Fruit fly (Drosophila melanogaster) whole organism, wandering third instar larva: Measurements from ENCODE around the gene SPR.
A peak's percentile ranks its signal among the peaks of the same experiment; 100 is the strongest.

ENCODE experiments used
- Abd-B ChIP-seq: fragments of >200 bp; optimal IDR thresholded peaks from 2 replicates; lab custom pipeline; 2017; ENCODE audit warnings: missing biosample characterization, missing genetic modification characterization
- CG32264 ChIP-seq: fragments of 200-800 bp; sonication (Bioruptor generic); optimal IDR thresholded peaks from 2 replicates; lab custom pipeline; 2016; ENCODE audit warnings: missing biosample characterization, missing genetic modification characterization
- CrebA ChIP-seq: fragments of 200-800 bp; sonication (Bioruptor generic); optimal IDR thresholded peaks from 2 replicates; lab custom pipeline; 2016; ENCODE audit warnings: missing biosample characterization, mild to moderate bottlenecking, missing genetic modification characterization, borderline replicate concordance
- Dfd ChIP-seq: fragments of >200 bp; optimal IDR thresholded peaks from 2 replicates; lab custom pipeline; 2017; ENCODE audit warnings: missing biosample characterization, missing genetic modification characterization
- Dif ChIP-seq: fragments of 200-275, 200-300 bp; sonication (Bioruptor generic); optimal IDR thresholded peaks from 2 replicates; lab custom pipeline; 2018; ENCODE audit warnings: missing biosample characterization, missing genetic modification characterization; ENCODE audit not compliant: partially characterized antibody
- Mio ChIP-seq: sonication (Bioruptor generic); optimal IDR thresholded peaks from 2 replicates; lab custom pipeline; 2016; ENCODE audit warnings: missing biosample characterization, missing genetic modification characterization
- Myc ChIP-seq: fragments of >200 bp; optimal IDR thresholded peaks from 2 replicates; lab custom pipeline; 2017
- dmrt93B ChIP-seq: fragments of 200-800 bp; sonication (Bioruptor generic); optimal IDR thresholded peaks from 2 replicates; lab custom pipeline; 2018; ENCODE audit warnings: missing biosample characterization, mild to moderate bottlenecking, missing genetic modification characterization
- fru ChIP-seq: fragments of 200-800 bp; sonication (Bioruptor generic); optimal IDR thresholded peaks from 3 replicates; lab custom pipeline; 2016; ENCODE audit warnings: missing biosample characterization, mild to moderate bottlenecking, missing genetic modification characterization
- jim ChIP-seq: fragments of 175-275, 200-325 bp; sonication (Bioruptor generic); optimal IDR thresholded peaks from 2 replicates; lab custom pipeline; 2016; ENCODE audit warnings: missing biosample characterization, mild to moderate bottlenecking, missing genetic modification characterization
- pan ChIP-seq: fragments of >200 bp; optimal IDR thresholded peaks from 2 replicates; lab custom pipeline; 2017
- psq ChIP-seq: fragments of 200-800 bp; sonication (Bioruptor generic); optimal IDR thresholded peaks from 3 replicates; lab custom pipeline; 2017; ENCODE audit warnings: missing biosample characterization, mild to moderate bottlenecking, missing genetic modification characterization, moderate library complexity

DNA sequence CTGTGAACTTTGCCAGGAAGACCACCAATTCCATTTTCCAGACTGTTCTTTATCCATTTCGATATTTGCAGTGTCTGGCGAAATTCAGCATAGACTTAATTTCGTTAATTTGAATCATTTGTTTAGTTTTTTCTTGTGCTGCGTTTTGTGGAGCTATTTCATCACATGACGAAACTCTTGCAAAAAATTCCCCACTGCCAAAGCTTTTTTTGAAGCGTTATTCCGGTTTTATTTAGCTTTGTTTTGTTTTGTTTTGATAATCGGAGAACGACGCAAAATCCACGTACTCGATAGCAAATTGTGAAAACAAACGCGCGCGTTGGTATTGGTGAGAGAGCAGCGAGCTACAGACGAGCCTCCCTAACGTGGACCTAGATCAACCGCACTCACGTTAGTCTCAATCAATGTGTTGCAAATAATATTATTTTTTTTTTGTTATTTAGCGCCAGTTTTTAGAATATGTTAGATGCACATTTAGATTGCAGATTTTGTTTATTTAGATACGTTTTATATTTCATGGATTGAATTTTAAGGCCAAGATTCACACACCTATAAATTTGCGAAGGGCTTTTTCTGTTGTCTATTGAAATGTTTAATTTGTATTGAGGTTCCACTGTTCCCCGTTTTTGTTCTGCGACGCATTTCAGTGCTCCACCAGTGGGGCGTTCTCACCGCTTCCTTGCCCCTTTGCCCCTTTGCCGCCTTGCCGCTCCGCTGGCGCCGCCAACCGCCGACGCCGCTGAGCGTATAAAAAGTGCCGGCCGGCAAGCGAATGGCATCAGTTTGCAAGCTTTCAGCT is 16.5 kb upstream of the SPR start:
- no peak for TF ChIP-seq Myc
- peak; percentile 88 for TF ChIP-seq psq (GFP tag; lab: Kevin White, UChicago)
- no peak for TF ChIP-seq Abd-B (GFP tag; lab: Kevin White, UChicago)
- no peak for TF ChIP-seq pan (lab: Kevin White, UChicago)
- no peak for TF ChIP-seq jim (GFP tag; lab: Kevin White, UChicago)
- TF ChIP-seq CrebA = peak; percentile 28
- TF ChIP-seq Dfd (GFP tag; lab: Kevin White, UChicago) = no peak
- TF ChIP-seq Mio (GFP tag; lab: Kevin White, UChicago) = peak; percentile 41
- TF ChIP-seq dmrt93B (GFP tag; lab: Kevin White, UChicago) = peak; percentile 91
- TF ChIP-seq fru = peak; percentile 94
- TF ChIP-seq Dif = peak; percentile 64
- peak; percentile 40 for TF ChIP-seq CG32264 (GFP tag; lab: Kevin White, UChicago)
